Worm (Caenorhabditis elegans): ENCODE measurements around the gene nlg-1.
A peak's percentile ranks its signal among the peaks of the same experiment; 100 is the strongest.

Gene nlg-1

ce11 chrX:13589735-13590134, 41.2 kb downstream of the nlg-1 start, which contains the start of gene col-9:
Gene col-9 (plus strand): TSS chrX:13590035.
- TF ChIP-seq ceh-44 (GFP tag; IDR thresholded peaks at IDR 0.05) (no peak), R02D3.7 (tag; optimal IDR thresholded peaks at IDR 0.05) (no peak), hif-1 (tag; optimal IDR thresholded peaks at IDR 0.05) (no peak), ctbp-1 (GFP tag; IDR thresholded peaks at IDR 0.05) (no peak), gei-8 (GFP tag; optimal IDR thresholded peaks at IDR 0.05) (no peak), nhr-48 (tag; optimal IDR thresholded peaks at IDR 0.05) (no peak), dmd-8 (GFP tag; IDR thresholded peaks at IDR 0.05) (no peak), mep-1 (tag; optimal IDR thresholded peaks at IDR 0.05) (no peak), lin-13 (GFP tag; optimal IDR thresholded peaks at IDR 0.05) (no peak), nhr-102 (tag; optimal IDR thresholded peaks at IDR 0.05) (no peak), dpl-1 (GFP tag; optimal IDR thresholded peaks at IDR 0.05) (no peak), zag-1 (tag; optimal IDR thresholded peaks at IDR 0.05) (no peak), spr-3 (GFP tag; optimal IDR thresholded peaks at IDR 0.05) (no peak), madf-5 (GFP tag; IDR thresholded peaks at IDR 0.05) (no peak), snpc-1.2 (GFP tag; IDR thresholded peaks at IDR 0.05) (no peak), ztf-7 (tag; optimal IDR thresholded peaks at IDR 0.05) (no peak), lin-15B (tag; optimal IDR thresholded peaks at IDR 0.05) (no peak), mdt-29 (GFP tag; IDR thresholded peaks at IDR 0.05) (no peak)

ce11 chrX:13584725-13585371, 46.1 kb downstream of the nlg-1 start, which contains the start of gene unc-84:
Gene unc-84 (plus strand): TSS chrX:13584775.
- TF ChIP-seq dpl-1 (GFP tag; optimal IDR thresholded peaks at IDR 0.05) (peak; percentile 66), daf-16 (GFP tag; optimal IDR thresholded peaks at IDR 0.05) (no peak), daf-16 (tag; optimal IDR thresholded peaks at IDR 0.05) (peak; percentile 25), vab-7 (GFP tag; IDR thresholded peaks at IDR 0.05) (no peak), hif-1 (tag; optimal IDR thresholded peaks at IDR 0.05) (peak in 1 of 2 experiments; percentile 24), mes-2 (tag; optimal IDR thresholded peaks at IDR 0.05; ENCODE audit: poor library complexity, severe bottlenecking) (peak; percentile 74)

- TF ChIP-seq hlh-30 (tag; optimal IDR thresholded peaks at IDR 0.05; ENCODE audit: insufficient read depth) (peak; percentile 61), mxl-3 (GFP tag; optimal IDR thresholded peaks at IDR 0.05) (peak; percentile 42), pqm-1 (tag; optimal IDR thresholded peaks at IDR 0.05) (no peak), fos-1 (tag; optimal IDR thresholded peaks at IDR 0.05) (no peak), nhr-11 (tag; optimal IDR thresholded peaks at IDR 0.05) (no peak), nhr-41 (GFP tag; IDR thresholded peaks at IDR 0.05) (no peak), tag-97 (GFP tag; IDR thresholded peaks at IDR 0.05) (no peak), mes-2 (tag; optimal IDR thresholded peaks at IDR 0.05; ENCODE audit: poor library complexity, severe bottlenecking) (peak; percentile 60), skn-1 (tag; optimal IDR thresholded peaks at IDR 0.05) (no peak), nhr-237 (tag; optimal IDR thresholded peaks at IDR 0.05) (no peak), egl-27 (tag; optimal IDR thresholded peaks at IDR 0.05) (no peak), hlh-11 (tag; optimal IDR thresholded peaks at IDR 0.05) (peak; percentile 87), D1046.2 (GFP tag; IDR thresholded peaks at IDR 0.05) (0 out of 2 replicates have a peak, but pooled peaks have one; percentile 41), nhr-25 (tag; optimal IDR thresholded peaks at IDR 0.05; ENCODE audit: borderline replicate concordance, insufficient read depth) (peak; percentile 24), lin-29 (GFP tag; IDR thresholded peaks at IDR 0.05) (no peak), ceh-62 (tag; optimal IDR thresholded peaks at IDR 0.05) (no peak), mdl-1 (tag; optimal IDR thresholded peaks at IDR 0.05) (peak in 1 of 2 experiments; percentile 47), php-3 (GFP tag; IDR thresholded peaks at IDR 0.05) (peak; percentile 78), nhr-10 (tag; optimal IDR thresholded peaks at IDR 0.05) (no peak), lim-7 (GFP tag; IDR thresholded peaks at IDR 0.05) (no peak), attf-4 (tag; optimal IDR thresholded peaks at IDR 0.05) (no peak), dpl-1 (GFP tag; optimal IDR thresholded peaks at IDR 0.05) (peak; percentile 13), gei-8 (GFP tag; optimal IDR thresholded peaks at IDR 0.05) (no peak), aha-1 (tag) (peak; percentile 99), dve-1 (tag; optimal IDR thresholded peaks at IDR 0.05; ENCODE audit: insufficient read depth) (peak; percentile 8), arid-1 (GFP tag; conservative IDR thresholded peaks at IDR 0.05) (no peak), zfp-2 (tag; optimal IDR thresholded peaks at IDR 0.05) (no peak), F10B5.3 (tag; optimal IDR thresholded peaks at IDR 0.05) (no peak), F26F4.8 (GFP tag; conservative IDR thresholded peaks at IDR 0.05) (no peak)
Measured at ce11 chrX:13583895-13584344, 47.1 kb downstream of the nlg-1 start.
